Fruit fly (Drosophila melanogaster): ENCODE results near the gene Ugt36F1.

Ugt36F1 gene

dm6 chr2L:18864981-18865380 is 45.8 kb downstream of the Ugt36F1 start:
- TF ChIP-seq CG8478 (optimal IDR thresholded peaks at IDR 0.05) = no peak
- TF ChIP-seq CTCF (optimal IDR thresholded peaks at IDR 0.05) = no peak

- TF ChIP-seq CTCF (optimal IDR thresholded peaks at IDR 0.05) (no peak), CG8478 (optimal IDR thresholded peaks at IDR 0.05) (no peak)
Observed at dm6 chr2L:18866582-18866981, 47.4 kb downstream of the Ugt36F1 start.

dm6 chr2L:18867815-18868214 is 48.7 kb downstream of the Ugt36F1 start:
- no peak for TF ChIP-seq CTCF (optimal IDR thresholded peaks at IDR 0.05)
- no peak for TF ChIP-seq CG8478 (optimal IDR thresholded peaks at IDR 0.05)

dm6 chr2L:18871822-18872221 is 52.7 kb downstream of the Ugt36F1 start:
- no peak for TF ChIP-seq CG8478 (optimal IDR thresholded peaks at IDR 0.05)
- no peak for TF ChIP-seq CTCF (optimal IDR thresholded peaks at IDR 0.05)

Data from S2 (cell line).